Worm (Caenorhabditis elegans) whole organism, midembryonic: Measurements from ENCODE around the gene W06D12.6.

Experiments
- T22C8.4 ChIP-seq: fragments of 200-800 bp; sonication (Bioruptor generic); IDR thresholded peaks from 2 replicates; pipeline ENCODE4 v1.3.6; 2022; ENCODE audit warnings: missing genetic modification characterization, missing compliant biosample characterization
- cog-1 ChIP-seq: sonication (generic microtip); optimal IDR thresholded peaks from 2 replicates; lab custom pipeline; 2016; ENCODE audit warnings: missing genetic modification characterization, missing compliant biosample characterization
- flt-1 ChIP-seq: fragments of 200-800 bp; sonication (Bioruptor generic); IDR thresholded peaks from 2 replicates; pipeline ENCODE4 v1.3.6; 2022; ENCODE audit warnings: missing genetic modification characterization, missing compliant biosample characterization
- klf-2 ChIP-seq: fragments of 200-800 bp; sonication (Bioruptor generic); conservative IDR thresholded peaks from 2 replicates; pipeline ENCODE4 v1.3.6; 2022; ENCODE audit warnings: missing genetic modification reagents, missing genetic modification characterization, missing compliant biosample characterization
- med-1 ChIP-seq: sonication (generic microtip); optimal IDR thresholded peaks from 2 replicates; lab custom pipeline; 2017; ENCODE audit warnings: missing genetic modification characterization, mild to moderate bottlenecking, missing compliant biosample characterization, antibody characterized with exemption, missing genetic modification reagents; ENCODE audit not compliant: insufficient read depth
- ref-1 ChIP-seq: fragments of 200-800 bp; sonication (Bioruptor generic); conservative IDR thresholded peaks from 2 replicates; pipeline ENCODE4 v1.3.6; 2022; ENCODE audit warnings: missing genetic modification reagents, missing genetic modification characterization, missing compliant biosample characterization
- tab-1 ChIP-seq: fragments of 200-800 bp; sonication (Bioruptor generic); IDR thresholded peaks from 2 replicates; pipeline ENCODE4 v1.3.6; 2022; ENCODE audit warnings: missing genetic modification characterization, missing compliant biosample characterization
- ztf-23 ChIP-seq: fragments of 200-800 bp; sonication (Bioruptor generic); IDR thresholded peaks from 2 replicates; pipeline ENCODE4 v1.3.6; 2022; ENCODE audit warnings: missing genetic modification reagents, missing genetic modification characterization, missing compliant biosample characterization
- ztf-29 ChIP-seq: fragments of 200-800 bp; sonication (Bioruptor generic); IDR thresholded peaks from 2 replicates; pipeline ENCODE4 v1.3.6; 2022; ENCODE audit warnings: missing genetic modification reagents, missing genetic modification characterization, missing compliant biosample characterization

The W06D12.6 gene

DNA sequence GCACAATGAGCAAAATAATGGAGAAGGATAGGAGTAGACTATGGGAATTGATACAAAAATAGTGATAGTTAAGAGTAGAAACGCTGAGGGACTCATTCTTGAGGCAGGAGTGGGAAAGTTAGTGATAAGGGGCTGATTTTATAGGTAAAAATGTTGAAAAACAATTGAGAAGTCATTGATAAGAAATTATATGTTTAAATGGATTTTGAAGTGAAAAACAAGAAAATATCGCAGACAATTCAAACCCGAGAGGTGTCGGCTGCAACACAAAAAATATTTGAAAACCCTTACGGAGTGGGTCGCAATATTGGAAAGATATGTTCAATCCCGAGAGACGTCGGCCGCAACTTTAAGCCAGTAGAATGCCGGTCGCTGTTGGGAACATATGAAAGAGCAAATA is 9.2 kb upstream of the W06D12.6 start, which contains the start of gene spp-29:
spp-29 (minus strand) TSS at position 101 of the 400 bp plus-strand sequence.
- TF ChIP-seq flt-1 (GFP tag; lab: Robert Waterston, UW) (no peak), T22C8.4 (no peak), cog-1 (no peak), med-1 (GFP tag; lab: Kevin White, UChicago) (no peak), klf-2 (GFP tag; lab: Robert Waterston, UW) (no peak), ref-1 (no peak), ztf-23 (no peak), tab-1 (GFP tag; lab: Robert Waterston, UW) (no peak), ztf-29 (GFP tag; lab: Robert Waterston, UW) (no peak)

DNA sequence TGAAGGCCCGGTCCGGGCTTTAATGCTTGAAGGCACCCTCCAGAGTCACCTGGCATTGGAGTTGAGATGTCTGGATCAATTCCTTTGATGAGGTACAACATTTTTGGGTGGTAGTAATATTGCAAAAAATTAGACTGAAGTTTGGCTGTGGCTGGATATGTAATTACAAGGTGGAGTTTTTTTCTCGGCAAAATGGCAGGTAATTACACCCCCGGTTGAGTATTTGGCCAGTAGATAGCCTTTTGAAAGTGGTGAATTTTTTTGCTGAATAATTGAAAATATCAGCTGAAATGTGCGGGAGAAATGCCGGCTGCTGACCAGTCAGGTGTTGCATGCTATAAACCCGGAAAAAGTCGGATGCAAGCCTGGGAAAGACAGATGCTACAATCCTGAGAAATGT is 6.8 kb upstream of the W06D12.6 start, which contains the start of gene Y26G10.4:
Y26G10.4 (minus strand) TSS at position 101 of the 400 bp plus-strand sequence.
- TF ChIP-seq cog-1 (no peak), ztf-23 (no peak), ref-1 (no peak), flt-1 (GFP tag; lab: Robert Waterston, UW) (no peak), ztf-29 (GFP tag; lab: Robert Waterston, UW) (no peak), klf-2 (GFP tag; lab: Robert Waterston, UW) (no peak), T22C8.4 (no peak), tab-1 (GFP tag; lab: Robert Waterston, UW) (no peak), med-1 (GFP tag; lab: Kevin White, UChicago) (no peak)

DNA sequence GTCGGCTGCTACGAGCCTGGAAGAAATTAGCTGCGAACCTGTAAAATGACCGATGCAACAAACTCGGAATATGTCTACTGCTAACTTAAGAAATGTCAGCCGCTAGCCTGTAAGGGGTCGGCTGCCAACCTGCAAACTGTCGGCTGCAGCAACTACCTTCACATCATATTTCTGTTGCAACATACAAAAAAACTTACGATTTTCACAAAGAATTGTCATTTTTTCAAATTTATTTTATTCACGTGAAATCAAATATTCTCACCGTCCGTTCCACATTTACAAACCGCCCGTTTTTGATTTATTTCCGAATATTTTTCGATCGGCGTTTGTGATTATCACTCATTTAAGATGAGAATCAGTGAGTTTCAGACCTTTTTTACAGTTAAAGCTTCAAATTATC is 6.3 kb upstream of the W06D12.6 start, which contains the start of gene Y26G10.6:
Y26G10.6 (plus strand) TSS at position 301 of the 400 bp plus-strand sequence.
- TF ChIP-seq ref-1 (no peak), T22C8.4 (no peak), cog-1 (no peak), ztf-29 (GFP tag; lab: Robert Waterston, UW) (no peak), tab-1 (GFP tag; lab: Robert Waterston, UW) (no peak), klf-2 (GFP tag; lab: Robert Waterston, UW) (no peak), flt-1 (GFP tag; lab: Robert Waterston, UW) (no peak), ztf-23 (no peak), med-1 (GFP tag; lab: Kevin White, UChicago) (no peak)

DNA sequence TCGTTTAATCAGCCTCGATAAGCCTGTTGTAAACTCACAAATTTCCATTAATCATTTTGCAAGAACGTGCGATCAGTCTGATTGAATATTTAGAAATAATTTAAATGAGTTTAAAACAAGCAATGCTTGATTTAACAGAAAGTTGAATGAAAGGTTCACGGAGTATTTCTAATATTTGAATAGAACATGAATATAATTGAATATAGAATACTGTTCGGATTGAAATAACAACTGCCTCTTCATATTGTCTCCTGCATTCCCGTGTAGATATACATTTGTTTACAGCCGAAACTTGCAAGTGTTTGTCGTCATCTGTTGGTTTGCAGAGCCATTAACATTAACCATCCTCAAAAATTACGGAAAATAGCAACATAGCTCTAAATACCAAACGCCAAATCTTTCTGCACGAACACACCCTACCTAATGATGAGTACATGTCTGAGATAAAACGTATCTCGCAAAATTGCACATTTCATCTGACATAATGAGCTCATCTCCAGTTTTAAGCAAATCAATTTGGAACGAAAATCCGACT is 5.1 kb upstream of the W06D12.6 start, which contains the start of the genes Y26G10.5 and srh-32:
Y26G10.5 (minus strand) TSS at position 101 of the 535 bp plus-strand sequence.
srh-32 (plus strand) TSS at position 485 of the 535 bp plus-strand sequence.
- no peak for TF ChIP-seq med-1 (GFP tag; lab: Kevin White, UChicago)
- TF ChIP-seq flt-1 (GFP tag; lab: Robert Waterston, UW): no peak
- no peak for TF ChIP-seq T22C8.4
- TF ChIP-seq ztf-29 (GFP tag; lab: Robert Waterston, UW): no peak
- TF ChIP-seq ztf-23: no peak
- no peak for TF ChIP-seq ref-1
- no peak for TF ChIP-seq klf-2 (GFP tag; lab: Robert Waterston, UW)
- no peak for TF ChIP-seq cog-1
- no peak for TF ChIP-seq tab-1 (GFP tag; lab: Robert Waterston, UW)

DNA sequence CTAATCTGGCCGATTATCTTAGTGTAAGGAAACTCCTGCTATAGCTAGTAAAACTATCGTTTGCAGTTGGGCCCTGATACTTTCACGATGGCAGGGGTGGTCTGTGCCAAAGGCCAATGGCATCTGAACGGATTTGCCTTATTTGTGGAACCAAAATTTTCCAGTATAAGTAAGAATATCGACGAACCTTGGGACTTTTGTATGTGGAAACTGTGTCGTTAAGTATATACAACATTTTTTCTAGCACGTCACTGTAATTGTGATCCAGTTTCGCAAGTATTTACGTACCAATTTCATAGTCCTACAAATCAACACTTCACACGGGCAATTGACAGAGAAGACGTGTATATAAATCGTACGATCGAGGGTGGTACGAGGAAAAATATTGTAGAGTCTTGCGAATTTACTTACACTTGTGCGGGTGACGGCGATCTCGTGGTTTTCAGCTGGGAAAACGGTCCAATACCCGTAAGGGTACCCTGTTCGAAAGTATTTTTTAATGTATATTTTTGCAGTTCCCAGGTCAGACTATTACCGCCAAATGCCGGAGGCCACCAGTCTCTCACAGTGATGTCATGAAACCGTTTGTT is 398 bp downstream of the W06D12.6 start:
- TF ChIP-seq med-1 (GFP tag; lab: Kevin White, UChicago) (no peak), cog-1 (no peak), tab-1 (GFP tag; lab: Robert Waterston, UW) (no peak), T22C8.4 (no peak), klf-2 (GFP tag; lab: Robert Waterston, UW) (no peak), ref-1 (no peak), flt-1 (GFP tag; lab: Robert Waterston, UW) (no peak), ztf-23 (no peak), ztf-29 (GFP tag; lab: Robert Waterston, UW) (no peak)

DNA sequence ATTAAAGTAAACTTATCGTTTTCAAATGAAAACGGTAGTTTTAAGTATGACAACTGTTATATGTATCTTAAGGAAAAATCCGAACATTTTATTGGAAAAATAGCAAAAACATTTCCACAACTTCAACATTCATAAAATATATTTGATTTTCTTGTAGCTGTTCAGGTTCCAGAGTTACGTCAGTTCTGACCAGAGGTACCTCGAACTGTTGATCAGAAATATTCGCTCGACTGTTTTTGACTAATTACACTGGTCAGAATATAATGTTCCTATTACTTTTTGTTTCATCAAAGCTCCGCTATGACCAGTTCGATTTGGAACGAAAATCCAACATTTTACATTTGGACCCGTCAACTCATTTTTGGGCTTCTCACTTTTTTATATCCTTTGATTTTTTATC is 1.1 kb downstream of the W06D12.6 start, which contains the start of gene srh-31:
srh-31 (plus strand) TSS at position 301 of the 400 bp plus-strand sequence.
- TF ChIP-seq med-1 (GFP tag; lab: Kevin White, UChicago) (no peak), flt-1 (GFP tag; lab: Robert Waterston, UW) (no peak), tab-1 (GFP tag; lab: Robert Waterston, UW) (no peak), ztf-29 (GFP tag; lab: Robert Waterston, UW) (no peak), klf-2 (GFP tag; lab: Robert Waterston, UW) (no peak), ref-1 (no peak), cog-1 (no peak), ztf-23 (no peak), T22C8.4 (no peak)

- TF ChIP-seq ztf-29 (GFP tag; lab: Robert Waterston, UW) (no peak), ref-1 (no peak), klf-2 (GFP tag; lab: Robert Waterston, UW) (no peak), flt-1 (GFP tag; lab: Robert Waterston, UW) (no peak), ztf-23 (no peak), med-1 (GFP tag; lab: Kevin White, UChicago) (no peak), cog-1 (no peak), T22C8.4 (no peak), tab-1 (GFP tag; lab: Robert Waterston, UW) (no peak)
Observed at ce11 chrV:17712349-17712748, 6.4 kb downstream of the W06D12.6 start.

DNA sequence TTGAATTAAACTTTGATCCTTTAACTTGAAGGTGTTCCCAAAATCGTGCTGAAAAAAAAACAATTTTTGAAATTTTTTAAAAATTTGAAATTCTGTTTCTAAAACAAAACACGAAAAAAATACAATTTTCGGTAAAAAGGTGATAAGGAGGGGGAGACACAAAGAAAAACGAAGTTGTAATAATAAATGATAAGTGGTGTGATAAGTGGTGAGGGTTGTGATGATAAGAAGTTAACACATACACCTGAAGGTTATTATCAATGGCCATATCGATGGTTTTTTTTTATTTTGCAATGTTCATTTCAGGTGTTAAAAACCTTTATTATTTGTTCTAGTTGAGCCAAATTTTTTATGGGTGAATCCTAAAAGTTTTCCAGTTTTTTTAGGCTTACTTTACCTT is 8.4 kb downstream of the W06D12.6 start, which contains the start of gene twk-33:
twk-33 (minus strand) TSS at position 48 of the 400 bp plus-strand sequence.
- TF ChIP-seq tab-1 (GFP tag; lab: Robert Waterston, UW) (no peak), cog-1 (no peak), med-1 (GFP tag; lab: Kevin White, UChicago) (no peak), flt-1 (GFP tag; lab: Robert Waterston, UW) (no peak), ztf-29 (GFP tag; lab: Robert Waterston, UW) (no peak)

- TF ChIP-seq cog-1 (no peak), med-1 (GFP tag; lab: Kevin White, UChicago) (no peak), ref-1 (no peak), flt-1 (GFP tag; lab: Robert Waterston, UW) (no peak), klf-2 (GFP tag; lab: Robert Waterston, UW) (no peak), T22C8.4 (no peak), ztf-29 (GFP tag; lab: Robert Waterston, UW) (no peak), tab-1 (GFP tag; lab: Robert Waterston, UW) (no peak), ztf-23 (no peak)
Observed at ce11 chrV:17718647-17719046, 12.7 kb downstream of the W06D12.6 start, which contains the start of gene str-77. str-77 (plus strand) TSS chrV:17718947.
